Worm (Caenorhabditis elegans) whole organism, young adult: ENCODE measurements around the gene glb-3.

Source experiments
- D2030.7 ChIP-seq: fragments of 200-800 bp; sonication (Bioruptor generic); IDR thresholded peaks from 2 replicates; pipeline ENCODE4 v1.3.6; 2022; ENCODE audit warnings: missing genetic modification reagents, missing genetic modification characterization, missing compliant biosample characterization
- atf-7 ChIP-seq: sonication (generic microtip); optimal IDR thresholded peaks from 2 replicates; lab custom pipeline; 2017; ENCODE audit warnings: mild to moderate bottlenecking, missing genetic modification characterization, missing compliant biosample characterization
- hmg-1.2 ChIP-seq: fragments of 200-800 bp; sonication (Bioruptor generic); IDR thresholded peaks from 2 replicates; pipeline ENCODE4 v1.3.6; 2022; ENCODE audit warnings: missing genetic modification reagents, missing genetic modification characterization, missing compliant biosample characterization
- let-526 ChIP-seq: fragments of 200-800 bp; sonication (Bioruptor generic); IDR thresholded peaks from 2 replicates; pipeline ENCODE4 v1.3.6; 2022; ENCODE audit warnings: missing genetic modification reagents, missing genetic modification characterization, missing compliant biosample characterization
- lin-35 ChIP-seq, 3 experiments: fragments of 150-350 bp in 2 of 3; sonication (generic microtip) in 1 of 3; optimal IDR thresholded peaks; 2 replicates each; lab custom pipeline; 2014 to 2018; ENCODE audit warnings: missing biosample characterization in 3 of 3, missing genetic modification characterization in 3 of 3, missing genetic modification reagents in 3 of 3
- mxl-1 ChIP-seq: sonication (generic microtip); optimal IDR thresholded peaks from 2 replicates; lab custom pipeline; 2016; ENCODE audit warnings: missing genetic modification characterization, missing compliant biosample characterization
- pbrm-1 ChIP-seq: fragments of 200-800 bp; sonication (Bioruptor generic); IDR thresholded peaks from 2 replicates; pipeline ENCODE4 v1.3.6; 2022; ENCODE audit warnings: missing genetic modification reagents, missing genetic modification characterization, missing compliant biosample characterization
- sptf-2 ChIP-seq: fragments of 200-800 bp; sonication (Bioruptor generic); optimal IDR thresholded peaks from 2 replicates; lab custom pipeline; 2018; ENCODE audit warnings: mild to moderate bottlenecking, missing genetic modification characterization, missing compliant biosample characterization
- unc-62 ChIP-seq: fragments of 150-350 bp; optimal IDR thresholded peaks from 2 replicates; lab custom pipeline; 2014; ENCODE audit warnings: missing biosample characterization, missing genetic modification reagents, missing genetic modification characterization

ce11 chrV:11149405-11149804 lies 15.0 kb downstream of the glb-3 start, which contains the start of gene T19C4.1:
- TF ChIP-seq hmg-1.2 (GFP tag; lab: Robert Waterston, UW): no peak
- TF ChIP-seq atf-7 (tag; lab: Kevin White, UChicago): no peak
- no peak for TF ChIP-seq let-526 (GFP tag; lab: Robert Waterston, UW)
- TF ChIP-seq D2030.7 (GFP tag; lab: Robert Waterston, UW): no peak
- no peak for TF ChIP-seq mxl-1 (tag; lab: Kevin White, UChicago)
- TF ChIP-seq lin-35 (GFP tag; optimal IDR thresholded peaks at IDR 0.05; lab: Kevin White, UChicago): no peak
- TF ChIP-seq unc-62: no peak
- no peak for TF ChIP-seq pbrm-1 (GFP tag; lab: Robert Waterston, UW)
- TF ChIP-seq sptf-2: no peak
